Fruit fly (Drosophila melanogaster) whole organism, embryonic: ENCODE data around the gene CG3078.

Experiments
- Antp ChIP-seq: fragments of 200-800 bp; sonication (Bioruptor generic); optimal IDR thresholded peaks from 3 replicates; lab custom pipeline; 2016; ENCODE audit warnings: missing biosample characterization, missing genetic modification characterization
- CG10543 ChIP-seq: fragments of 200-800 bp; sonication (Bioruptor generic); optimal IDR thresholded peaks from 3 replicates; lab custom pipeline; 2017; ENCODE audit warnings: missing biosample characterization, mild to moderate bottlenecking, missing genetic modification characterization, moderate library complexity
- CG11723 ChIP-seq: fragments of 200-800 bp; sonication (Bioruptor generic); optimal IDR thresholded peaks from 2 replicates; lab custom pipeline; 2017; ENCODE audit warnings: missing biosample characterization, mild to moderate bottlenecking, missing genetic modification characterization
- CG12071 ChIP-seq: fragments of 200-800 bp; sonication (Bioruptor generic); optimal IDR thresholded peaks from 3 replicates; lab custom pipeline; 2018; ENCODE audit warnings: missing biosample characterization, mild to moderate bottlenecking, missing genetic modification characterization
- CG1233 ChIP-seq: fragments of 200-800 bp; sonication (Bioruptor generic); optimal IDR thresholded peaks from 4 replicates; lab custom pipeline; 2018; ENCODE audit warnings: missing biosample characterization, mild to moderate bottlenecking, missing genetic modification characterization
- CG15269 ChIP-seq: fragments of 200-800 bp; sonication (Bioruptor generic); optimal IDR thresholded peaks from 2 replicates; lab custom pipeline; 2018; ENCODE audit warnings: missing biosample characterization, mild to moderate bottlenecking, missing genetic modification characterization, moderate library complexity
- CG15479 ChIP-seq: fragments of 200-800 bp; sonication (Bioruptor generic); optimal IDR thresholded peaks from 3 replicates; lab custom pipeline; 2019; ENCODE audit warnings: missing biosample characterization, mild to moderate bottlenecking, missing genetic modification characterization, moderate library complexity
- CG1602 ChIP-seq: fragments of 200-800 bp; sonication (Bioruptor generic); optimal IDR thresholded peaks from 3 replicates; lab custom pipeline; 2016; ENCODE audit warnings: missing biosample characterization, missing genetic modification characterization
- CG18476 ChIP-seq: fragments of 200-800 bp; sonication (Bioruptor generic); optimal IDR thresholded peaks from 2 replicates; lab custom pipeline; 2016; ENCODE audit warnings: missing biosample characterization, mild to moderate bottlenecking, missing genetic modification characterization
- CG3163 ChIP-seq: fragments of 200-800 bp; sonication (Bioruptor generic); optimal IDR thresholded peaks from 3 replicates; lab custom pipeline; 2016; ENCODE audit warnings: missing biosample characterization, missing genetic modification characterization
- CG34376 ChIP-seq: fragments of 200-800 bp; sonication (Bioruptor generic); optimal IDR thresholded peaks from 2 replicates; lab custom pipeline; 2018; ENCODE audit warnings: missing biosample characterization, mild to moderate bottlenecking, missing genetic modification characterization
- CG3838 ChIP-seq: fragments of 200-800 bp; sonication (Bioruptor generic); optimal IDR thresholded peaks from 3 replicates; lab custom pipeline; 2016; ENCODE audit warnings: missing biosample characterization, missing genetic modification characterization
- CG42726 ChIP-seq: fragments of 200-800 bp; sonication (Bioruptor generic); IDR thresholded peaks from 2 replicates; pipeline ENCODE4 v1.3.6; 2022; ENCODE audit warnings: missing biosample characterization, missing genetic modification characterization; ENCODE audit not compliant: partially characterized antibody
- CG5180 ChIP-seq: fragments of 200-800 bp; sonication (Bioruptor generic); optimal IDR thresholded peaks from 3 replicates; lab custom pipeline; 2017; ENCODE audit warnings: missing biosample characterization, missing genetic modification characterization, mild to moderate bottlenecking, moderate library complexity, missing genetic modification reagents
- CG6654 ChIP-seq: fragments of 200-800 bp; sonication (Bioruptor generic); optimal IDR thresholded peaks from 2 replicates; lab custom pipeline; 2017; ENCODE audit warnings: missing biosample characterization, mild to moderate bottlenecking, missing genetic modification characterization
- CG7372 ChIP-seq: fragments of 200-800 bp; sonication (Bioruptor generic); IDR thresholded peaks from 2 replicates; pipeline ENCODE4 v1.3.6; 2022; ENCODE audit warnings: missing biosample characterization, missing genetic modification characterization
- CG7556 ChIP-seq: fragments of 200-800 bp; sonication (Bioruptor generic); optimal IDR thresholded peaks from 2 replicates; lab custom pipeline; 2017; ENCODE audit warnings: missing biosample characterization, mild to moderate bottlenecking, missing genetic modification characterization
- CoRest ChIP-seq: fragments of 200-800 bp; sonication (Bioruptor generic); optimal IDR thresholded peaks from 3 replicates; lab custom pipeline; 2018; ENCODE audit warnings: missing biosample characterization, mild to moderate bottlenecking, missing genetic modification characterization, moderate library complexity
- Dbx ChIP-seq: fragments of 200-800 bp; sonication (Bioruptor generic); IDR thresholded peaks from 3 replicates; pipeline ENCODE4 v1.3.6; 2022; ENCODE audit warnings: missing biosample characterization, missing genetic modification characterization
- ERR ChIP-seq: fragments of 200-800 bp; sonication (Bioruptor generic); optimal IDR thresholded peaks from 2 replicates; lab custom pipeline; 2016; ENCODE audit warnings: missing biosample characterization, missing genetic modification characterization
- GATAe ChIP-seq: fragments of 200-800 bp; sonication (Bioruptor generic); conservative IDR thresholded peaks from 2 replicates; pipeline ENCODE4 v1.3.6; 2022; ENCODE audit warnings: missing biosample characterization, missing genetic modification characterization
- Gsc ChIP-seq: fragments of 200-800 bp; sonication (Bioruptor generic); IDR thresholded peaks from 2 replicates; pipeline ENCODE4 v1.3.6; 2022; ENCODE audit warnings: missing biosample characterization, missing genetic modification characterization
- Hmx ChIP-seq: fragments of 200-800 bp; sonication (Bioruptor generic); optimal IDR thresholded peaks from 2 replicates; lab custom pipeline; 2016; ENCODE audit warnings: missing biosample characterization, missing genetic modification characterization
- Max ChIP-seq: fragments of 200-800 bp; sonication (Bioruptor generic); optimal IDR thresholded peaks from 2 replicates; lab custom pipeline; 2016; ENCODE audit warnings: missing biosample characterization, mild to moderate bottlenecking, missing genetic modification characterization
- Myb ChIP-seq: fragments of 200-800 bp; sonication (Bioruptor generic); optimal IDR thresholded peaks from 2 replicates; lab custom pipeline; 2016; ENCODE audit warnings: missing biosample characterization, missing genetic modification characterization
- Nf-YB ChIP-seq: fragments of 200-800 bp; sonication (Bioruptor generic); optimal IDR thresholded peaks from 3 replicates; lab custom pipeline; 2019; ENCODE audit warnings: missing biosample characterization, mild to moderate bottlenecking, missing genetic modification characterization, moderate library complexity
- Side ChIP-seq: fragments of 200-800 bp; sonication (Bioruptor generic); optimal IDR thresholded peaks from 2 replicates; lab custom pipeline; 2016; ENCODE audit warnings: missing biosample characterization, missing genetic modification characterization
- Sry-β ChIP-seq: fragments of 200-800 bp; sonication (Bioruptor generic); optimal IDR thresholded peaks from 2 replicates; lab custom pipeline; 2018; ENCODE audit warnings: missing biosample characterization, mild to moderate bottlenecking, missing genetic modification characterization, moderate library complexity
- abd-A ChIP-seq: fragments of 200-800 bp; sonication (Bioruptor generic); optimal IDR thresholded peaks from 3 replicates; lab custom pipeline; 2019; ENCODE audit warnings: missing biosample characterization, mild to moderate bottlenecking, missing genetic modification characterization, moderate library complexity
- ash1 ChIP-seq: fragments of 200-800 bp; sonication (Bioruptor generic); optimal IDR thresholded peaks from 2 replicates; lab custom pipeline; 2018; ENCODE audit warnings: missing biosample characterization, mild to moderate bottlenecking, missing genetic modification characterization
- bsh ChIP-seq, 2 experiments: fragments of 200-800 bp; sonication (Bioruptor generic); optimal IDR thresholded peaks; 2 replicates each; lab custom pipeline; 2017 to 2018; ENCODE audit warnings: mild to moderate bottlenecking in 2 of 2, missing biosample characterization in 2 of 2, missing genetic modification characterization in 2 of 2, moderate library complexity in 1 of 2
- chn ChIP-seq: fragments of 200-800 bp; sonication (Bioruptor generic); optimal IDR thresholded peaks from 2 replicates; lab custom pipeline; 2016; ENCODE audit warnings: missing biosample characterization, missing genetic modification characterization
- crp ChIP-seq, 2 experiments: fragments of 200-800 bp; sonication (Bioruptor generic); optimal IDR thresholded peaks; 2 replicates in 1 of 2; 3 replicates in 1 of 2; lab custom pipeline; 2017; ENCODE audit warnings: missing biosample characterization in 2 of 2, missing genetic modification characterization in 2 of 2, mild to moderate bottlenecking in 1 of 2, moderate library complexity in 1 of 2
- en ChIP-seq: fragments of 200-800 bp; sonication (Bioruptor generic); optimal IDR thresholded peaks from 2 replicates; lab custom pipeline; 2016; ENCODE audit warnings: missing biosample characterization, missing genetic modification characterization
- fd102C ChIP-seq: fragments of 200-800 bp; sonication (Bioruptor generic); optimal IDR thresholded peaks from 2 replicates; lab custom pipeline; 2018; ENCODE audit warnings: missing biosample characterization, mild to moderate bottlenecking, missing genetic modification characterization, moderate library complexity
- fd3F ChIP-seq: fragments of 200-800 bp; sonication (Bioruptor generic); optimal IDR thresholded peaks from 2 replicates; lab custom pipeline; 2018; ENCODE audit warnings: missing biosample characterization, mild to moderate bottlenecking, missing genetic modification characterization, moderate library complexity
- gfzf ChIP-seq: fragments of 200-800 bp; sonication (Bioruptor generic); optimal IDR thresholded peaks from 2 replicates; lab custom pipeline; 2016; ENCODE audit warnings: missing biosample characterization, mild to moderate bottlenecking, missing genetic modification characterization, moderate library complexity
- her ChIP-seq: fragments of 200-800 bp; sonication (Bioruptor generic); optimal IDR thresholded peaks from 2 replicates; lab custom pipeline; 2016; ENCODE audit warnings: missing biosample characterization, missing genetic modification characterization
- hth ChIP-seq: fragments of >200 bp; optimal IDR thresholded peaks from 2 replicates; lab custom pipeline; 2017; ENCODE audit warnings: inconsistent platforms
- kah ChIP-seq: fragments of 200-800 bp; sonication (Bioruptor generic); optimal IDR thresholded peaks from 2 replicates; lab custom pipeline; 2018; ENCODE audit warnings: missing biosample characterization, mild to moderate bottlenecking, missing genetic modification characterization
- lbe ChIP-seq: fragments of 200-800 bp; sonication (Bioruptor generic); optimal IDR thresholded peaks from 2 replicates; lab custom pipeline; 2016; ENCODE audit warnings: missing biosample characterization, mild to moderate bottlenecking, missing genetic modification characterization
- mld ChIP-seq: fragments of 200-800 bp; sonication (Bioruptor generic); IDR thresholded peaks from 3 replicates; pipeline ENCODE4 v1.3.6; 2022; ENCODE audit warnings: missing biosample characterization, missing genetic modification characterization; ENCODE audit not compliant: partially characterized antibody
- oc ChIP-seq: fragments of 200-800 bp; sonication (Bioruptor generic); optimal IDR thresholded peaks from 2 replicates; lab custom pipeline; 2018; ENCODE audit warnings: missing biosample characterization, mild to moderate bottlenecking, missing genetic modification characterization, moderate library complexity
- rib ChIP-seq: fragments of 200-800 bp; sonication (Bioruptor generic); IDR thresholded peaks from 2 replicates; pipeline ENCODE4 v1.3.6; 2022; ENCODE audit warnings: missing biosample characterization, missing genetic modification characterization
- ro ChIP-seq: fragments of 200-800 bp; sonication (Bioruptor generic); IDR thresholded peaks from 2 replicates; pipeline ENCODE4 v1.3.6; 2022; ENCODE audit warnings: missing biosample characterization, missing genetic modification characterization
- sim ChIP-seq: fragments of 200-800 bp; sonication (Bioruptor generic); IDR thresholded peaks from 2 replicates; pipeline ENCODE4 v1.3.6; 2022; ENCODE audit warnings: missing biosample characterization, missing genetic modification characterization
- so ChIP-seq: fragments of 200-800 bp; sonication (Bioruptor generic); IDR thresholded peaks from 3 replicates; pipeline ENCODE4 v1.3.6; 2022; ENCODE audit warnings: missing biosample characterization, missing genetic modification characterization
- stc ChIP-seq: fragments of 200-800 bp; sonication (Bioruptor generic); IDR thresholded peaks from 2 replicates; pipeline ENCODE4 v1.3.6; 2022; ENCODE audit warnings: missing biosample characterization, missing genetic modification characterization

The CG3078 gene

dm6 chrX:2296230-2297044 is 36.8 kb upstream of the CG3078 start (continued):
- no peak for TF ChIP-seq rib (GFP tag; lab: Robert Waterston, UW)
- peak; percentile 84 for TF ChIP-seq Hmx
- peak; percentile 87 for TF ChIP-seq CG34376
- TF ChIP-seq CG11723 (GFP tag; lab: Kevin White, UChicago): peak; percentile 91
- TF ChIP-seq oc (tag; lab: Kevin White, UChicago): peak; percentile 84
- peak; percentile 42 for TF ChIP-seq fd102C (GFP tag; lab: Kevin White, UChicago)
- TF ChIP-seq CG3838 (GFP tag; lab: Kevin White, UChicago): peak; percentile 80
- TF ChIP-seq CG5180 (GFP tag; lab: Kevin White, UChicago): peak; percentile 85
- peak; percentile 88 for TF ChIP-seq kah (GFP tag; lab: Kevin White, UChicago)
- TF ChIP-seq CG12071 (GFP tag; lab: Kevin White, UChicago): peak; percentile 82
- TF ChIP-seq abd-A (tag; lab: Kevin White, UChicago): peak; percentile 80
- TF ChIP-seq Side: peak; percentile 97
- TF ChIP-seq Myb (GFP tag; lab: Kevin White, UChicago): peak; percentile 82
- peak; percentile 70 for TF ChIP-seq stc (GFP tag; lab: Robert Waterston, UW)
- TF ChIP-seq GATAe (GFP tag; lab: Robert Waterston, UW): no peak
- TF ChIP-seq fd3F (GFP tag; lab: Kevin White, UChicago): peak; percentile 86
- peak in 1 of 2 experiments; percentile 60 for TF ChIP-seq crp (GFP tag; optimal IDR thresholded peaks at IDR 0.05; lab: Kevin White, UChicago)
- no peak for TF ChIP-seq CG42726 (GFP tag; lab: Robert Waterston, UW)
- no peak for TF ChIP-seq sim (GFP tag; lab: Robert Waterston, UW)
- TF ChIP-seq Antp (GFP tag; lab: Kevin White, UChicago): peak; percentile 96
- peak; percentile 85 for TF ChIP-seq CG6654 (GFP tag; lab: Kevin White, UChicago)
- TF ChIP-seq mld (GFP tag; lab: Robert Waterston, UW): no peak
- no peak for TF ChIP-seq gfzf (GFP tag; lab: Kevin White, UChicago)
- TF ChIP-seq CG15479 (GFP tag; lab: Kevin White, UChicago): no peak
- peak; percentile 91 for TF ChIP-seq CG3163
- TF ChIP-seq CoRest (tag; lab: Kevin White, UChicago): peak; percentile 97
- peak; percentile 79 for TF ChIP-seq CG7372 (GFP tag; lab: Robert Waterston, UW)
- no peak for TF ChIP-seq hth (lab: Kevin White, UChicago)
- peak; percentile 94 for TF ChIP-seq CG15269 (tag; lab: Kevin White, UChicago)
- TF ChIP-seq ro: 0 out of 2 replicates have a peak, but pooled peaks have one; percentile 32
- peak; percentile 85 for TF ChIP-seq ERR (GFP tag; lab: Kevin White, UChicago)
- TF ChIP-seq CG10543: peak; percentile 92
- peak; percentile 91 for TF ChIP-seq CG1233 (GFP tag; lab: Kevin White, UChicago)
- peak; percentile 93 for TF ChIP-seq chn (GFP tag; lab: Kevin White, UChicago)
- TF ChIP-seq CG1602 (GFP tag; lab: Kevin White, UChicago): peak; percentile 91
- TF ChIP-seq ash1 (GFP tag; lab: Kevin White, UChicago): no peak
- peak; percentile 98 for TF ChIP-seq CG7556 (GFP tag; lab: Kevin White, UChicago)
- TF ChIP-seq CG18476 (GFP tag; lab: Kevin White, UChicago): peak; percentile 90
- peak; percentile 90 to 91 for TF ChIP-seq bsh (GFP tag; optimal IDR thresholded peaks at IDR 0.05; lab: Kevin White, UChicago)
- no peak; the same call in 1 of the 2 replicates for TF ChIP-seq Gsc (GFP tag; lab: Robert Waterston, UW)
- TF ChIP-seq her (GFP tag; lab: Kevin White, UChicago): peak; percentile 93
- TF ChIP-seq Max (GFP tag; lab: Kevin White, UChicago): peak; percentile 92
- TF ChIP-seq lbe (GFP tag; lab: Kevin White, UChicago): peak; percentile 58
- peak; percentile 63 for TF ChIP-seq Sry-β (GFP tag; lab: Kevin White, UChicago)
- TF ChIP-seq Dbx (GFP tag; lab: Robert Waterston, UW): no peak; the same call in 1 of the 3 replicates
- TF ChIP-seq so (GFP tag; lab: Robert Waterston, UW): peak; percentile 72; the same call in 2 of the 3 replicates
- peak; percentile 92 for TF ChIP-seq en (GFP tag; lab: Kevin White, UChicago)
- peak; percentile 83 for TF ChIP-seq Nf-YB
